Fruit fly (Drosophila melanogaster) whole organism, pupa: Measurements from ENCODE around the gene siz.
A peak's percentile ranks its signal among the peaks of the same experiment; 100 is the strongest.

Experiments used
- CG14655 ChIP-seq: fragments of 200-800 bp; sonication (Bioruptor generic); optimal IDR thresholded peaks from 3 replicates; lab custom pipeline; 2017; ENCODE audit warnings: mild to moderate bottlenecking, missing biosample characterization, missing genetic modification reagents, missing genetic modification characterization
- CG17806 ChIP-seq: fragments of 200-800 bp; sonication (Bioruptor generic); optimal IDR thresholded peaks from 2 replicates; lab custom pipeline; 2018; ENCODE audit warnings: missing biosample characterization, mild to moderate bottlenecking, missing genetic modification characterization, moderate library complexity
- CG32121 ChIP-seq: fragments of 200-800 bp; sonication (Bioruptor generic); IDR thresholded peaks from 2 replicates; pipeline ENCODE4 v1.3.6; 2022; ENCODE audit warnings: missing biosample characterization, missing genetic modification characterization
- CG8159 ChIP-seq: fragments of 200-800 bp; sonication (Bioruptor generic); optimal IDR thresholded peaks from 3 replicates; lab custom pipeline; 2018; ENCODE audit warnings: missing biosample characterization, mild to moderate bottlenecking, missing genetic modification characterization, moderate library complexity
- Ets98B ChIP-seq: fragments of 200-800 bp; sonication (Bioruptor generic); IDR thresholded peaks from 2 replicates; pipeline ENCODE4 v1.3.6; 2022; ENCODE audit warnings: missing biosample characterization, missing genetic modification characterization
- Pif1A ChIP-seq: fragments of 200-800 bp; sonication (Bioruptor generic); optimal IDR thresholded peaks from 3 replicates; lab custom pipeline; 2016; ENCODE audit warnings: missing biosample characterization, missing genetic modification characterization
- fd96Ca ChIP-seq: fragments of 200-800 bp; sonication (Bioruptor generic); IDR thresholded peaks from 3 replicates; pipeline ENCODE4 v1.3.6; 2022; ENCODE audit warnings: missing biosample characterization, missing genetic modification characterization
- rn ChIP-seq: fragments of 200-800 bp; sonication (Bioruptor generic); IDR thresholded peaks from 2 replicates; pipeline ENCODE4 v1.3.6; 2022; ENCODE audit warnings: missing biosample characterization, missing genetic modification characterization

dm6 chr3L:21009405-21010120 lies 24.8 kb upstream of the siz start:
- TF ChIP-seq rn (GFP tag; lab: Robert Waterston, UW) (peak; percentile 75), fd96Ca (GFP tag; lab: Robert Waterston, UW) (peak; percentile 89), Ets98B (GFP tag; lab: Robert Waterston, UW) (peak; percentile 83), CG17806 (tag; lab: Kevin White, UChicago) (peak; percentile 66), CG14655 (peak; percentile 79), CG32121 (GFP tag; lab: Robert Waterston, UW) (peak; percentile 63), Pif1A (GFP tag; lab: Kevin White, UChicago) (peak; percentile 90), CG8159 (peak; percentile 68)
